Worm (Caenorhabditis elegans): ENCODE measurements around the gene F52E10.2.

F52E10.2 gene

DNA sequence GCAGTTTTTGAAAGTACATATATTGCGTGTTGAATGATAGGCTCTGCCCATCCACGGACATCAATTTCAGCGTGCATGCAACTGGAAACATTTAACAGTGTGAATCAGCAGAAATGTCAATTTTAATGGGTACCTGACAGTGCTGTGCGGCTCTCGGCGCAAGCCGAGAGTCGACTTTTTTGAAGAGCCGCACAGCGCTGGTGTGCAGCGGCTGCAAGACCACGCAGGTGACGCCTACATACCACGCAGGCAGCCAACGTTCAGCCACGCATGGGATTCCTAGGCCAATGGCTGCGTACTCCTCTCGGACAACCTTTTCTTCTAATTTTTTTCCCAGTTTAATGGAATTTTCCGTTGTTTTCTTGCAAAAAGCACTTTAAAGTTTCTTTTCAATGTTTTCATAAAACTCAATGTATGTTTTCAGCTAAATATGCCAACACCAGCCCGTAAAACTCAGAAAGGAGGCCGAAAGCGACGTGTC, 38.2 kb downstream of the F52E10.2 start, which contains the start of gene W10G6.1:
Gene W10G6.1 (plus strand): TSS at position 431 of the 481 bp plus-strand sequence.
- TF ChIP-seq W03F9.2 (tag; optimal IDR thresholded peaks at IDR 0.05) (no peak), dao-5 (tag; optimal IDR thresholded peaks at IDR 0.05) (no peak), him-1 (tag; optimal IDR thresholded peaks at IDR 0.05) (no peak)

DNA sequence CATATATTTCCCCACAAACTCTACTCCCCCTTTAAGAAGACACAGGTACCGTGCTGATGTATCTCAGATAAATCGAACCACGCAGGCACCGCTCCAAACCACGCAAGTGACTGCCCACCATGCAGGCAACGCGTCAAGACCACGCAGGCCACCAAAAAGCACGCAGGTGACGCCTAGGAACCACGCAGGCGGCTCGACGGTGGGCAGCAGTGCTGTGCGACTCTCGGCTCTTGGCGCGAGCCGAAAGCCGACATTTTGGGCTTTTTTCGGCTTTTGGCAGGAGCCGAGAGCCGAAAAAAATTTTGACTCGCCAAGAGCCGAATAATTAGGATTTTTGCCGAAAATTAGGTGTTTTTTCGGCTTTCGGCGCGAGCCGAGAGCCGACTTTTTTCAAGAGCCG, 39.9 kb downstream of the F52E10.2 start:
- no peak for TF ChIP-seq him-1 (tag; optimal IDR thresholded peaks at IDR 0.05)
- no peak for TF ChIP-seq W03F9.2 (tag; optimal IDR thresholded peaks at IDR 0.05)
- no peak for TF ChIP-seq dao-5 (tag; optimal IDR thresholded peaks at IDR 0.05)

ce11 chrX:16240626-16241025, 42.4 kb downstream of the F52E10.2 start:
- TF ChIP-seq W03F9.2 (tag; optimal IDR thresholded peaks at IDR 0.05), result no peak
- TF ChIP-seq dao-5 (tag; optimal IDR thresholded peaks at IDR 0.05), result no peak
- TF ChIP-seq him-1 (tag; optimal IDR thresholded peaks at IDR 0.05), result no peak
